Worm (Caenorhabditis elegans) whole organism, early embryonic: ENCODE measurements around the gene acc-1.

Experiments used
- sea-1 ChIP-seq: fragments of 200-800 bp; sonication (Bioruptor generic); conservative IDR thresholded peaks from 2 replicates; pipeline ENCODE4 v1.3.6; 2022; ENCODE audit warnings: missing genetic modification characterization, missing compliant biosample characterization
- tbx-11 ChIP-seq: fragments of 200-800 bp; sonication (Bioruptor generic); IDR thresholded peaks from 2 replicates; pipeline ENCODE4 v1.3.6; 2022; ENCODE audit warnings: missing genetic modification characterization, missing compliant biosample characterization

- TF ChIP-seq tbx-11 (GFP tag; lab: Robert Waterston, UW) (no peak), sea-1 (no peak)
These were observed 9.2 kb upstream of the acc-1 start, which contains the start of gene srm-3 for ce11 chrIV:9648682-9649081.
